Fruit fly (Drosophila melanogaster) whole organism, embryonic: ENCODE data around the gene Kaz1-ORFB.

Source experiments
- CG10147 ChIP-seq: fragments of 200-800 bp; sonication (Bioruptor generic); optimal IDR thresholded peaks from 2 replicates; lab custom pipeline; 2019; ENCODE audit warnings: missing biosample characterization, mild to moderate bottlenecking, missing genetic modification characterization, moderate library complexity
- CG10267 ChIP-seq: fragments of 200-800 bp; sonication (Bioruptor generic); optimal IDR thresholded peaks from 2 replicates; lab custom pipeline; 2018; ENCODE audit warnings: missing biosample characterization, mild to moderate bottlenecking, missing genetic modification characterization, moderate library complexity
- CG10321 ChIP-seq: fragments of 200-800 bp; sonication (Bioruptor generic); IDR thresholded peaks from 2 replicates; pipeline ENCODE4 v1.3.6; 2022; ENCODE audit warnings: missing biosample characterization, missing genetic modification characterization
- CG10366 ChIP-seq: fragments of 200-800 bp; sonication (Bioruptor generic); IDR thresholded peaks from 2 replicates; pipeline ENCODE4 v1.3.6; 2022; ENCODE audit warnings: missing biosample characterization, missing genetic modification characterization
- CG11398 ChIP-seq: fragments of 200-800 bp; sonication (Bioruptor generic); optimal IDR thresholded peaks from 2 replicates; lab custom pipeline; 2016; ENCODE audit warnings: missing biosample characterization, missing genetic modification characterization
- CG12219 ChIP-seq: fragments of 200-800 bp; sonication (Bioruptor generic); optimal IDR thresholded peaks from 3 replicates; lab custom pipeline; 2018; ENCODE audit warnings: missing biosample characterization, mild to moderate bottlenecking, missing genetic modification characterization
- CG12236 ChIP-seq: fragments of 200-800 bp; sonication (Bioruptor generic); optimal IDR thresholded peaks from 2 replicates; lab custom pipeline; 2016; ENCODE audit warnings: missing biosample characterization, missing genetic modification characterization
- CG1233 ChIP-seq: fragments of 200-800 bp; sonication (Bioruptor generic); optimal IDR thresholded peaks from 4 replicates; lab custom pipeline; 2018; ENCODE audit warnings: missing biosample characterization, mild to moderate bottlenecking, missing genetic modification characterization
- CG13287 ChIP-seq: fragments of 200-800 bp; sonication (Bioruptor generic); IDR thresholded peaks from 2 replicates; pipeline ENCODE4 v1.3.6; 2022; ENCODE audit warnings: missing biosample characterization, missing genetic modification characterization; ENCODE audit not compliant: partially characterized antibody
- CG15011 ChIP-seq: fragments of 200-800 bp; sonication (Bioruptor generic); optimal IDR thresholded peaks from 3 replicates; lab custom pipeline; 2018; ENCODE audit warnings: missing biosample characterization, mild to moderate bottlenecking, missing genetic modification characterization
- CG15514 ChIP-seq: fragments of 200-800 bp; sonication (Bioruptor generic); optimal IDR thresholded peaks from 3 replicates; lab custom pipeline; 2017; ENCODE audit warnings: missing biosample characterization, missing genetic modification characterization, mild to moderate bottlenecking, moderate library complexity, missing genetic modification reagents
- CG17328 ChIP-seq: fragments of 200-800 bp; sonication (Bioruptor generic); IDR thresholded peaks from 2 replicates; pipeline ENCODE4 v1.3.6; 2022; ENCODE audit warnings: missing biosample characterization, missing genetic modification characterization
- CG1832 ChIP-seq: fragments of 200-800 bp; sonication (Bioruptor generic); optimal IDR thresholded peaks from 2 replicates; lab custom pipeline; 2017; ENCODE audit warnings: missing biosample characterization, mild to moderate bottlenecking, missing genetic modification characterization, inconsistent platforms
- CG18599 ChIP-seq: fragments of 200-800 bp; sonication (Bioruptor generic); optimal IDR thresholded peaks from 3 replicates; lab custom pipeline; 2017; ENCODE audit warnings: missing biosample characterization, missing genetic modification characterization, mild to moderate bottlenecking, moderate library complexity, missing genetic modification reagents
- CG18619 ChIP-seq: fragments of 200-800 bp; sonication (Bioruptor generic); optimal IDR thresholded peaks from 3 replicates; lab custom pipeline; 2017; ENCODE audit warnings: missing biosample characterization, mild to moderate bottlenecking, missing genetic modification characterization
- CG30020 ChIP-seq: fragments of 200-800 bp; optimal IDR thresholded peaks from 2 replicates; lab custom pipeline; 2019; ENCODE audit warnings: missing biosample characterization, mild to moderate bottlenecking, missing genetic modification characterization, moderate library complexity
- CG34422 ChIP-seq: fragments of 200-800 bp; sonication (Bioruptor generic); IDR thresholded peaks from 3 replicates; pipeline ENCODE4 v1.3.6; 2022; ENCODE audit warnings: missing biosample characterization, missing genetic modification characterization
- CG4424 ChIP-seq: fragments of 200-800 bp; sonication (Bioruptor generic); optimal IDR thresholded peaks from 3 replicates; lab custom pipeline; 2016; ENCODE audit warnings: missing biosample characterization, missing genetic modification characterization
- CG4730 ChIP-seq: fragments of 200-800 bp; sonication (Bioruptor generic); IDR thresholded peaks from 2 replicates; pipeline ENCODE4 v1.3.6; 2022; ENCODE audit warnings: missing biosample characterization, missing genetic modification characterization
- CG6854 ChIP-seq: fragments of 200-800 bp; sonication (Bioruptor generic); optimal IDR thresholded peaks from 3 replicates; lab custom pipeline; 2017; ENCODE audit warnings: missing biosample characterization, mild to moderate bottlenecking, missing genetic modification characterization
- CG7357 ChIP-seq: fragments of 200-800 bp; sonication (Bioruptor generic); IDR thresholded peaks from 3 replicates; pipeline ENCODE4 v1.3.6; 2022; ENCODE audit warnings: missing biosample characterization, missing genetic modification characterization
- CG8359 ChIP-seq: fragments of 200-800 bp; sonication (Bioruptor generic); optimal IDR thresholded peaks from 2 replicates; lab custom pipeline; 2017; ENCODE audit warnings: missing biosample characterization, mild to moderate bottlenecking, missing genetic modification characterization, borderline replicate concordance
- CG9817 ChIP-seq: fragments of 200-800 bp; sonication (Bioruptor generic); optimal IDR thresholded peaks from 2 replicates; lab custom pipeline; 2018; ENCODE audit warnings: missing biosample characterization, mild to moderate bottlenecking, missing genetic modification characterization, moderate library complexity
- Dp ChIP-seq: fragments of 200-800 bp; sonication (Bioruptor generic); optimal IDR thresholded peaks from 2 replicates; lab custom pipeline; 2018; ENCODE audit warnings: missing biosample characterization, mild to moderate bottlenecking, missing genetic modification characterization, moderate library complexity
- E2f2 ChIP-seq: fragments of 200-800 bp; sonication (Bioruptor generic); IDR thresholded peaks from 2 replicates; pipeline ENCODE4 v1.3.6; 2022; ENCODE audit warnings: missing biosample characterization, missing genetic modification characterization
- Eip74EF ChIP-seq, 2 experiments: fragments of 200-800 bp in 1 of 2; fragments of >200 bp in 1 of 2; sonication (Bioruptor generic) in 1 of 2; optimal IDR thresholded peaks; 2 replicates each; lab custom pipeline; 2017 to 2019; ENCODE audit warnings: missing biosample characterization in 2 of 2, missing genetic modification characterization in 2 of 2, mild to moderate bottlenecking in 1 of 2, moderate library complexity in 1 of 2
- Elba2 ChIP-seq: fragments of 200-800 bp; sonication (Bioruptor generic); optimal IDR thresholded peaks from 3 replicates; lab custom pipeline; 2016; ENCODE audit warnings: missing biosample characterization, missing genetic modification characterization
- GATAe ChIP-seq: fragments of 200-800 bp; sonication (Bioruptor generic); conservative IDR thresholded peaks from 2 replicates; pipeline ENCODE4 v1.3.6; 2022; ENCODE audit warnings: missing biosample characterization, missing genetic modification characterization
- HmgD ChIP-seq: fragments of 200-800 bp; sonication (Bioruptor generic); optimal IDR thresholded peaks from 3 replicates; lab custom pipeline; 2016; ENCODE audit warnings: missing biosample characterization, missing genetic modification characterization
- Hmr ChIP-seq: fragments of 200-800 bp; sonication (Bioruptor generic); optimal IDR thresholded peaks from 3 replicates; lab custom pipeline; 2017; ENCODE audit warnings: mild to moderate bottlenecking, missing biosample characterization, missing genetic modification reagents, missing genetic modification characterization
- Side ChIP-seq: fragments of 200-800 bp; sonication (Bioruptor generic); optimal IDR thresholded peaks from 2 replicates; lab custom pipeline; 2016; ENCODE audit warnings: missing biosample characterization, missing genetic modification characterization
- Sry-β ChIP-seq: fragments of 200-800 bp; sonication (Bioruptor generic); optimal IDR thresholded peaks from 2 replicates; lab custom pipeline; 2018; ENCODE audit warnings: missing biosample characterization, mild to moderate bottlenecking, missing genetic modification characterization, moderate library complexity
- caup ChIP-seq: fragments of 200-800 bp; sonication (Bioruptor generic); optimal IDR thresholded peaks from 3 replicates; lab custom pipeline; 2017; ENCODE audit warnings: missing biosample characterization, mild to moderate bottlenecking, missing genetic modification characterization, moderate library complexity; ENCODE audit not compliant: severe bottlenecking
- dati ChIP-seq: fragments of 200-800 bp; sonication (Bioruptor generic); IDR thresholded peaks from 2 replicates; pipeline ENCODE4 v1.3.6; 2022; ENCODE audit warnings: missing biosample characterization, missing genetic modification characterization
- dm ChIP-seq: fragments of 200-800 bp; sonication (Bioruptor generic); optimal IDR thresholded peaks from 3 replicates; lab custom pipeline; 2016; ENCODE audit warnings: missing biosample characterization, missing genetic modification characterization
- fd3F ChIP-seq: fragments of 200-800 bp; sonication (Bioruptor generic); optimal IDR thresholded peaks from 2 replicates; lab custom pipeline; 2018; ENCODE audit warnings: missing biosample characterization, mild to moderate bottlenecking, missing genetic modification characterization, moderate library complexity
- fd96Cb ChIP-seq: fragments of 200-800 bp; sonication (Bioruptor generic); optimal IDR thresholded peaks from 2 replicates; lab custom pipeline; 2018; ENCODE audit warnings: missing biosample characterization, mild to moderate bottlenecking, missing genetic modification characterization, moderate library complexity
- gce ChIP-seq: fragments of 200-800 bp; sonication (Bioruptor generic); IDR thresholded peaks from 3 replicates; pipeline ENCODE4 v1.3.6; 2022; ENCODE audit warnings: missing biosample characterization, missing genetic modification characterization
- hth ChIP-seq: fragments of >200 bp; optimal IDR thresholded peaks from 2 replicates; lab custom pipeline; 2017; ENCODE audit warnings: inconsistent platforms
- peb ChIP-seq: fragments of 200-800 bp; sonication (Bioruptor generic); IDR thresholded peaks from 2 replicates; pipeline ENCODE4 v1.3.6; 2022; ENCODE audit warnings: missing biosample characterization, missing genetic modification characterization
- prd ChIP-seq, 3 experiments: fragments of >200 bp in 2 of 3; fragments of 200-800 bp in 1 of 3; sonication (Bioruptor generic) in 1 of 3; optimal IDR thresholded peaks in 2 of 3; IDR thresholded peaks in 1 of 3; 2 replicates in 2 of 3; 3 replicates in 1 of 3; pipeline versions ENCODE4 v1.3.6 to Lab custom; 2017 to 2022; ENCODE audit warnings: missing biosample characterization in 1 of 3, missing genetic modification characterization in 1 of 3
- ro ChIP-seq: fragments of 200-800 bp; sonication (Bioruptor generic); IDR thresholded peaks from 2 replicates; pipeline ENCODE4 v1.3.6; 2022; ENCODE audit warnings: missing biosample characterization, missing genetic modification characterization
- sens ChIP-seq: fragments of 200-800 bp; sonication (Bioruptor generic); peaks from one replicate; lab custom pipeline; 2016; ENCODE audit warnings: missing biosample characterization, missing genetic modification characterization
- slou ChIP-seq: fragments of 200-800 bp; sonication (Bioruptor generic); optimal IDR thresholded peaks from 3 replicates; lab custom pipeline; 2016; ENCODE audit warnings: missing biosample characterization, missing genetic modification characterization
- ssp ChIP-seq: fragments of 200-800 bp; sonication (Bioruptor generic); IDR thresholded peaks from 2 replicates; pipeline ENCODE4 v1.3.6; 2022; ENCODE audit warnings: missing biosample characterization, missing genetic modification characterization
- tna ChIP-seq: fragments of 200-800 bp; sonication (Bioruptor generic); IDR thresholded peaks from 2 replicates; pipeline ENCODE4 v1.3.6; 2022; ENCODE audit warnings: missing biosample characterization, missing genetic modification characterization; ENCODE audit not compliant: partially characterized antibody
- trem ChIP-seq: fragments of 200-800 bp; optimal IDR thresholded peaks from 3 replicates; lab custom pipeline; 2019; ENCODE audit warnings: missing biosample characterization, mild to moderate bottlenecking, missing genetic modification characterization, moderate library complexity
- unc-4 ChIP-seq: fragments of 200-800 bp; sonication (Bioruptor generic); IDR thresholded peaks from 2 replicates; pipeline ENCODE4 v1.3.6; 2022; ENCODE audit warnings: missing biosample characterization, missing genetic modification characterization; ENCODE audit not compliant: partially characterized antibody
- yki ChIP-seq: fragments of >200 bp; optimal IDR thresholded peaks from 3 replicates; lab custom pipeline; 2018

Gene Kaz1-ORFB

dm6 chr3L:199050-199745, 17.2 kb upstream of the Kaz1-ORFB start (continued):
- no peak for TF ChIP-seq CG11398
- no peak for TF ChIP-seq CG15011 (GFP tag; lab: Kevin White, UChicago)
- peak; percentile 93 for TF ChIP-seq HmgD (GFP tag; lab: Kevin White, UChicago)
- TF ChIP-seq Eip74EF (GFP tag; optimal IDR thresholded peaks at IDR 0.05; lab: Kevin White, UChicago): no peak
- TF ChIP-seq prd (optimal IDR thresholded peaks at IDR 0.05; lab: Kevin White, UChicago): no peak
- TF ChIP-seq prd (GFP tag; IDR thresholded peaks at IDR 0.05; lab: Robert Waterston, UW): no peak
- no peak for TF ChIP-seq CG18619
- TF ChIP-seq peb: no peak
- no peak for TF ChIP-seq Side (GFP tag; lab: Kevin White, UChicago)
- no peak for TF ChIP-seq CG17328 (GFP tag; lab: Robert Waterston, UW)
- TF ChIP-seq sens (GFP tag; lab: Kevin White, UChicago): no peak
- TF ChIP-seq CG10366: peak; percentile 15; the same call in 1 of the 2 replicates
- no peak for TF ChIP-seq caup (GFP tag; lab: Kevin White, UChicago)
- TF ChIP-seq CG12236 (GFP tag; lab: Kevin White, UChicago): no peak
- TF ChIP-seq slou: no peak
- no peak for TF ChIP-seq Sry-β (GFP tag; lab: Kevin White, UChicago)
- TF ChIP-seq CG13287 (GFP tag; lab: Robert Waterston, UW): peak; percentile 46; the same call in 1 of the 2 replicates
- no peak for TF ChIP-seq trem (tag; lab: Kevin White, UChicago)
- TF ChIP-seq CG10267: no peak
- TF ChIP-seq CG1832 (GFP tag; lab: Kevin White, UChicago): peak; percentile 99
- no peak for TF ChIP-seq ssp (GFP tag; lab: Robert Waterston, UW)
- TF ChIP-seq CG7357 (GFP tag; lab: Robert Waterston, UW): no peak
- peak; percentile 33 for TF ChIP-seq E2f2
- TF ChIP-seq ro (GFP tag; lab: Robert Waterston, UW): no peak
- TF ChIP-seq fd96Cb (tag; lab: Kevin White, UChicago): no peak
- TF ChIP-seq CG30020 (tag; lab: Kevin White, UChicago): no peak
- peak; percentile 87 for TF ChIP-seq CG10321
- no peak for TF ChIP-seq CG4424 (GFP tag; lab: Kevin White, UChicago)
- TF ChIP-seq unc-4: no peak
- TF ChIP-seq Dp: peak; percentile 27
- no peak for TF ChIP-seq GATAe (GFP tag; lab: Robert Waterston, UW)
- TF ChIP-seq yki (lab: Kevin White, UChicago): no peak
- peak; percentile 35 for TF ChIP-seq CG9817 (tag; lab: Kevin White, UChicago)
- TF ChIP-seq CG1233 (GFP tag; lab: Kevin White, UChicago): no peak
- peak; percentile 98 for TF ChIP-seq CG34422 (GFP tag; lab: Robert Waterston, UW)
- TF ChIP-seq hth: no peak
- TF ChIP-seq CG15514 (GFP tag; lab: Kevin White, UChicago): peak; percentile 25
- TF ChIP-seq Hmr (GFP tag; lab: Kevin White, UChicago): peak; percentile 36
- no peak for TF ChIP-seq gce (GFP tag; lab: Robert Waterston, UW)
- TF ChIP-seq tna (GFP tag; lab: Robert Waterston, UW): 0 out of 2 replicates have a peak, but pooled peaks have one; percentile 26
- TF ChIP-seq CG8359 (GFP tag; lab: Kevin White, UChicago): no peak
- TF ChIP-seq CG6854 (GFP tag; lab: Kevin White, UChicago): no peak
- TF ChIP-seq CG4730 (GFP tag; lab: Robert Waterston, UW): no peak
- TF ChIP-seq CG18599 (GFP tag; lab: Kevin White, UChicago): no peak
- TF ChIP-seq CG12219: no peak
- TF ChIP-seq Elba2 (GFP tag; lab: Kevin White, UChicago): no peak
- no peak for TF ChIP-seq CG10147 (GFP tag; lab: Kevin White, UChicago)
- no peak for TF ChIP-seq fd3F (GFP tag; lab: Kevin White, UChicago)
- no peak for TF ChIP-seq dati
- TF ChIP-seq dm (GFP tag; lab: Kevin White, UChicago): peak; percentile 71
